Fruit fly (Drosophila melanogaster): ENCODE results near the gene COX6AL2.

dm6 chr3L:18897459-18898085 lies 16.4 kb downstream of the COX6AL2 start:
- TF ChIP-seq h (optimal IDR thresholded peaks at IDR 0.05): no peak
- TF ChIP-seq Sin3A (optimal IDR thresholded peaks at IDR 0.05): no peak
- no peak for TF ChIP-seq psq (optimal IDR thresholded peaks at IDR 0.05)
- no peak for TF ChIP-seq ttk (optimal IDR thresholded peaks at IDR 0.05)
